Worm (Caenorhabditis elegans) whole organism, L4 larva: ENCODE data around the gene acp-2.

Experiments used
- ceh-82 ChIP-seq: sonication (generic microtip); optimal IDR thresholded peaks from 2 replicates; lab custom pipeline; 2017; ENCODE audit warnings: missing biosample characterization, missing genetic modification characterization
- ctbp-1 ChIP-seq: fragments of 200-800 bp; sonication (Bioruptor generic); IDR thresholded peaks from 2 replicates; pipeline ENCODE4 v1.3.6; 2022; ENCODE audit warnings: missing genetic modification reagents, missing genetic modification characterization, missing compliant biosample characterization
- daf-19 ChIP-seq: fragments of 200-800 bp; sonication (Bioruptor generic); conservative IDR thresholded peaks from 2 replicates; pipeline ENCODE4 v1.3.6; 2022; ENCODE audit warnings: missing genetic modification characterization, missing compliant biosample characterization
- egl-27 ChIP-seq: sonication (generic microtip); optimal IDR thresholded peaks from 3 replicates; lab custom pipeline; 2017; ENCODE audit warnings: missing biosample characterization, missing genetic modification reagents, missing genetic modification characterization
- jun-1 ChIP-seq: fragments of 150-350 bp; optimal IDR thresholded peaks from 2 replicates; lab custom pipeline; 2014; ENCODE audit warnings: missing biosample characterization, missing genetic modification reagents, missing genetic modification characterization
- mdt-29 ChIP-seq: fragments of 200-800 bp; sonication (Bioruptor generic); IDR thresholded peaks from 2 replicates; pipeline ENCODE4 v1.3.6; 2022; ENCODE audit warnings: missing genetic modification reagents, missing genetic modification characterization, missing compliant biosample characterization
- nhr-28 ChIP-seq: fragments of 150-350 bp; optimal IDR thresholded peaks from 2 replicates; lab custom pipeline; 2014; ENCODE audit warnings: missing biosample characterization, missing genetic modification characterization
- pha-4 ChIP-seq, 2 experiments: fragments of 150-350 bp in 1 of 2; fragments of 200-800 bp in 1 of 2; sonication (Bioruptor generic) in 1 of 2; IDR thresholded peaks in 1 of 2; optimal IDR thresholded peaks in 1 of 2; 2 replicates each; pipeline versions ENCODE4 v1.3.6 to Lab custom; 2014 to 2022; ENCODE audit warnings: missing genetic modification characterization in 2 of 2, missing genetic modification reagents in 2 of 2, missing biosample characterization in 1 of 2, missing compliant biosample characterization in 1 of 2
- skn-1 ChIP-seq: fragments of 150-350 bp; optimal IDR thresholded peaks from 2 replicates; lab custom pipeline; 2014; ENCODE audit warnings: missing biosample characterization, missing genetic modification characterization
- spr-1 ChIP-seq: sonication (generic microtip); optimal IDR thresholded peaks from 2 replicates; lab custom pipeline; 2016; ENCODE audit warnings: mild to moderate bottlenecking, missing genetic modification characterization, missing compliant biosample characterization
- unc-130 ChIP-seq: sonication (generic microtip); optimal IDR thresholded peaks from 2 replicates; lab custom pipeline; 2016; ENCODE audit warnings: missing genetic modification reagents, missing genetic modification characterization, missing compliant biosample characterization
- vab-7 ChIP-seq: fragments of 200-800 bp; sonication (Bioruptor generic); IDR thresholded peaks from 2 replicates; pipeline ENCODE4 v1.3.6; 2022; ENCODE audit warnings: missing genetic modification reagents, missing genetic modification characterization, missing compliant biosample characterization
- zag-1 ChIP-seq: fragments of 150-350 bp; optimal IDR thresholded peaks from 2 replicates; lab custom pipeline; 2014; ENCODE audit warnings: missing biosample characterization, missing genetic modification characterization

DNA sequence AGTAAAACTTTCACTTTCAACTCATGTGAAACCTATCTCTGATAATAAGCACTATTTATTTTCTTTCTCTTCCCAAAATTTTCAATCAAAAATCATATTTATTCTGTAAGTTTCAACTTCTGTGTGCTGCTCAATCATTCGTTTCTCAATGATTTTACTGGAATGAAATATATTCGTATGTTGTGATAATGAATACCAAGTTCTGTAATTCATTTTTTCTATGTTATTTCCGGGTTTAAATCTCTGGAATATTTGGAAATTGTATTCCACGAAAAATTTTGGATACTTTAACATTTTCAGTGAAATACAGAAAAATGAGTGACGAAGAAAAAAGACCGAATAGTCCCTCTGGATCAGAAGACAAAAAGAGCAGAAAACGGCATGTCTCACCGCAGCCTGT lies 36.0 kb upstream of the acp-2 start, which contains the start of gene M05D6.2:
- no peak for TF ChIP-seq ceh-82 (tag; lab: Kevin White, UChicago)
- no peak for TF ChIP-seq egl-27 (tag; lab: Kevin White, UChicago)
- no peak for TF ChIP-seq spr-1
- TF ChIP-seq zag-1 (tag; lab: Kevin White, UChicago), result no peak
- TF ChIP-seq pha-4 (GFP tag; IDR thresholded peaks at IDR 0.05; lab: Robert Waterston, UW), result no peak
- TF ChIP-seq pha-4 (tag; optimal IDR thresholded peaks at IDR 0.05; lab: Kevin White, UChicago), result no peak
- TF ChIP-seq unc-130 (GFP tag; lab: Kevin White, UChicago), result no peak
- no peak for TF ChIP-seq ctbp-1 (GFP tag; lab: Robert Waterston, UW)
- TF ChIP-seq vab-7 (GFP tag; lab: Robert Waterston, UW), result no peak
- no peak for TF ChIP-seq jun-1
- no peak for TF ChIP-seq nhr-28 (tag; lab: Kevin White, UChicago)
- TF ChIP-seq skn-1 (tag; lab: Kevin White, UChicago), result no peak
- TF ChIP-seq mdt-29 (GFP tag; lab: Robert Waterston, UW), result no peak
- TF ChIP-seq daf-19, result no peak
